Worm (Caenorhabditis elegans): ENCODE data around the gene xtr-2.

xtr-2 gene

DNA sequence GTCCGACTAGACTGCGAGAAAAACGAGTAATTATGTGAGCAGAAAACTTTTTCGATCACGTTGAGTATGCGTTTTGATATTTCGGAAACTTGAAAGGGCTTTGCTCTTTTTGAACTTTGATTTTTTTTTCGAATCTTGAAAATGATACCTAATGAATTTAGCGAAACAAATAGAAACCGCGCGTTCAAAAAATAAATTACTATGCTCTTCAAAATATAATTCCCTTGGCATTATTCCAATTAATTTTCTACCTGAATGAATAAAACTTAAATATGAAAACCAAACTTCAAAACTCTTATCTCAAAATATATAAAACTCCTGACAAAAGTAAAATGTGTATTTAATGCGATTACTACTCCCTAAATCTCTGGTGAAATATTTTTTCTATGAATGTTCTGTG is at the start of gene xtr-2:
TSS of gene xtr-2 (plus strand) at position 301 of the 400 bp plus-strand sequence.
- no peak for TF ChIP-seq jun-1 (tag; optimal IDR thresholded peaks at IDR 0.05)
- no peak for TF ChIP-seq zag-1 (tag; optimal IDR thresholded peaks at IDR 0.05)
- TF ChIP-seq fkh-10 (GFP tag; optimal IDR thresholded peaks at IDR 0.05) = no peak
- TF ChIP-seq nhr-77 (tag; optimal IDR thresholded peaks at IDR 0.05) = no peak
- no peak for TF ChIP-seq elt-3 (tag; optimal IDR thresholded peaks at IDR 0.05)
- TF ChIP-seq elt-1 (tag; optimal IDR thresholded peaks at IDR 0.05) = no peak
- no peak for TF ChIP-seq egl-5 (tag; optimal IDR thresholded peaks at IDR 0.05)
- TF ChIP-seq nhr-12 (tag; optimal IDR thresholded peaks at IDR 0.05) = no peak
- TF ChIP-seq ceh-28 (tag; optimal IDR thresholded peaks at IDR 0.05) = no peak
- TF ChIP-seq snpc-4 (tag; optimal IDR thresholded peaks at IDR 0.05) = no peak
- no peak for TF ChIP-seq nhr-237 (tag; optimal IDR thresholded peaks at IDR 0.05)
- TF ChIP-seq egl-27 (tag; optimal IDR thresholded peaks at IDR 0.05) = no peak
- TF ChIP-seq R02D3.7 (tag; optimal IDR thresholded peaks at IDR 0.05) = no peak

DNA sequence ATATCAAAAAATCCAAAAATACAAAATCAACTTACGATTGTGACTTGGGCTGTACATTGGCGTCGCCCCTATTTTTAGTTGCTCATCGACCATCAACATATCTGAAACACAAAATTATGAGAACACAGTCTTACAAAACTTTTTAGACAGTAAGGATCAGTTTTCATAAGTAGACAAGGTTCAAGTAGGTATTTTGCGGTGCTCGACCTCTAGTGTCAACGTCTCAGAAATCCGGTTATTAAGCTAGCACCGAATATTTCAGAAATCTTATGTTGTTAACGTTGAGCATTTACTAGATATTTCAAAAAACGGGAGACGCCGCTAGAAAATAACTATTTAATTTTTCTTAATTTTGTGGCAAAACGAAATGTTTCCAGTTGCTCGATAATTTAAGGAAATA is 44.5 kb upstream of the xtr-2 start, which contains the start of gene otpl-8:
TSS of gene otpl-8 (minus strand) at position 101 of the 400 bp plus-strand sequence.
- TF ChIP-seq elt-2 (tag; optimal IDR thresholded peaks at IDR 0.05) (no peak), aly-2 (tag; optimal IDR thresholded peaks at IDR 0.05) (no peak), nhr-76 (tag; optimal IDR thresholded peaks at IDR 0.05) (no peak), ceh-82 (tag; optimal IDR thresholded peaks at IDR 0.05) (no peak), mml-1 (tag; optimal IDR thresholded peaks at IDR 0.05) (no peak), snpc-4 (tag; optimal IDR thresholded peaks at IDR 0.05) (no peak), unc-62 (GFP tag; optimal IDR thresholded peaks at IDR 0.05) (no peak), skn-1 (tag; optimal IDR thresholded peaks at IDR 0.05) (no peak), pqm-1 (tag; optimal IDR thresholded peaks at IDR 0.05) (no peak), pha-4 (tag; optimal IDR thresholded peaks at IDR 0.05) (no peak), nhr-12 (tag; optimal IDR thresholded peaks at IDR 0.05) (no peak), lin-39 (tag; optimal IDR thresholded peaks at IDR 0.05) (no peak), lin-15B (tag; optimal IDR thresholded peaks at IDR 0.05) (no peak), fkh-10 (GFP tag; optimal IDR thresholded peaks at IDR 0.05) (no peak), elt-1 (tag; optimal IDR thresholded peaks at IDR 0.05) (no peak)

DNA sequence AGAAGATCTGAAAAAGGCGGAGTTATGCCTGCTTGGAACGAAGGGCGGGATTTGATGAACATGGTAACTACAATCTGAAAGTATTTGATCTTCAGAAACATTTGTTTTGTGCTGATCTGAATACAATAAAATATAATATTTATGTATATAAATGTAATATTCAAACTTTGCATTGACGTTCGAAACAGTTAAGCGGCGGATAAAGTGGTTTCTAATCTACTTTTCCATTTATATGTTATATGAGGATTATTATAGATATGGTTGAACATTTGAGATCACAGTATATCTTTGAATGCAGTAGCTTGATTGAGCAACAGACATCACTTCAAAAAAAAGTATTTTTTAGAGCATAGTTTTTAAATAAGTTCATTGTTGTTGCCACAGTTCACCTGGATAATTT is 41.5 kb upstream of the xtr-2 start, which contains the start of gene H19J13.2:
TSS of gene H19J13.2 (minus strand) at position 101 of the 400 bp plus-strand sequence.
- TF ChIP-seq nhr-76 (tag; optimal IDR thresholded peaks at IDR 0.05) (no peak), hmg-11 (tag; optimal IDR thresholded peaks at IDR 0.05) (no peak), nhr-237 (tag; optimal IDR thresholded peaks at IDR 0.05) (no peak), nhr-67 (tag; optimal IDR thresholded peaks at IDR 0.05) (no peak), snpc-4 (tag; optimal IDR thresholded peaks at IDR 0.05) (no peak), ztf-4 (tag; optimal IDR thresholded peaks at IDR 0.05) (no peak), nhr-25 (tag; optimal IDR thresholded peaks at IDR 0.05) (no peak), ceh-82 (tag; optimal IDR thresholded peaks at IDR 0.05) (no peak), pha-4 (tag; optimal IDR thresholded peaks at IDR 0.05) (no peak), lin-39 (tag; optimal IDR thresholded peaks at IDR 0.05) (no peak), nhr-43 (tag; optimal IDR thresholded peaks at IDR 0.05; ENCODE audit: poor library complexity, severe bottlenecking) (no peak), ceh-28 (tag; optimal IDR thresholded peaks at IDR 0.05) (no peak), egl-27 (tag; optimal IDR thresholded peaks at IDR 0.05) (no peak)

DNA sequence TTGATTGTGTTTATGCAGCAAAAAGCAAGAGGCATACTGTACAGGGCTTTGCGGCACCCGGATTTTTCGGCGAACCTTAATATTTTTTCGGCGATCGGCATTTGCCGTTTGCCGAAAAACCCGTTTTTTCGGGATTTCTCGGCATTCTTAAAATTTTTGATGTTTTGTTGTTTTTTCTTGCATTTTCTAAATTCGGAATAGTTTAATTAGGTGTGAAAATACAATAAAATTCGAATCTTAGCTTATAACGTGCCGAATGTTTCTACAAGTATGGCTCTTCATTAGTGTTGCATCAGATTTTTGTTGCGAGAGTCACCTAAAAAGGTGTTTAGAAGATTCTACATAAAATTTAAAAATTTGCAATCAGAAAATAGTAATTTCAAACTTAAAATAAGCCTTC is 39.8 kb upstream of the xtr-2 start, which contains the start of gene C04B4.6:
TSS of gene C04B4.6 (minus strand) at position 101 of the 400 bp plus-strand sequence.
- TF ChIP-seq ceh-9 (tag; optimal IDR thresholded peaks at IDR 0.05) (no peak), sea-2 (GFP tag; optimal IDR thresholded peaks at IDR 0.05) (no peak), lsy-12 (tag; optimal IDR thresholded peaks at IDR 0.05) (no peak), pqm-1 (tag; optimal IDR thresholded peaks at IDR 0.05) (no peak), elt-3 (tag; optimal IDR thresholded peaks at IDR 0.05) (no peak), R02D3.7 (tag; optimal IDR thresholded peaks at IDR 0.05) (no peak), nhr-76 (tag; optimal IDR thresholded peaks at IDR 0.05) (no peak), nhr-25 (tag; optimal IDR thresholded peaks at IDR 0.05) (no peak), fkh-10 (GFP tag; optimal IDR thresholded peaks at IDR 0.05) (no peak), daf-12 (tag; optimal IDR thresholded peaks at IDR 0.05) (no peak), lin-15B (tag; optimal IDR thresholded peaks at IDR 0.05) (no peak), nhr-237 (tag; optimal IDR thresholded peaks at IDR 0.05) (no peak), aly-2 (tag; optimal IDR thresholded peaks at IDR 0.05) (no peak), nfya-1 (tag; optimal IDR thresholded peaks at IDR 0.05; ENCODE audit: insufficient read depth) (no peak)
